Worm (Caenorhabditis elegans) whole organism, L4 larva: Measurements from ENCODE around the gene Y22D7AR.7.

Source experiments
- Y5F2A.4 ChIP-seq: fragments of 200-800 bp; sonication (Bioruptor generic); optimal IDR thresholded peaks from 2 replicates; lab custom pipeline; 2018; ENCODE audit warnings: mild to moderate bottlenecking, missing genetic modification characterization, missing compliant biosample characterization
- aly-2 ChIP-seq: sonication (generic microtip); optimal IDR thresholded peaks from 2 replicates; lab custom pipeline; 2018; ENCODE audit warnings: missing biosample characterization, missing genetic modification characterization
- daf-12 ChIP-seq: fragments of 150-350 bp; optimal IDR thresholded peaks from 2 replicates; lab custom pipeline; 2014; ENCODE audit warnings: missing biosample characterization, missing genetic modification reagents, missing genetic modification characterization
- daf-16 ChIP-seq, 3 experiments: sonication (generic microtip); optimal IDR thresholded peaks; 2 replicates each; lab custom pipeline; 2016 to 2017; ENCODE audit warnings: missing genetic modification characterization in 3 of 3, missing genetic modification reagents in 3 of 3, mild to moderate bottlenecking in 2 of 3, missing compliant biosample characterization in 2 of 3, missing biosample characterization in 1 of 3, moderate library complexity in 1 of 3
- fkh-10 ChIP-seq: fragments of 150-350 bp; optimal IDR thresholded peaks from 2 replicates; lab custom pipeline; 2014; ENCODE audit warnings: missing biosample characterization, missing genetic modification reagents, missing genetic modification characterization
- hlh-11 ChIP-seq: fragments of 200-800 bp; sonication (Bioruptor generic); optimal IDR thresholded peaks from 2 replicates; lab custom pipeline; 2018; ENCODE audit warnings: mild to moderate bottlenecking, missing genetic modification characterization, missing compliant biosample characterization
- lin-29 ChIP-seq: fragments of 200-800 bp; sonication (Bioruptor generic); IDR thresholded peaks from 2 replicates; pipeline ENCODE4 v1.3.6; 2022; ENCODE audit warnings: missing genetic modification reagents, missing genetic modification characterization, missing compliant biosample characterization
- nhr-41 ChIP-seq: fragments of 200-800 bp; sonication (Bioruptor generic); IDR thresholded peaks from 2 replicates; pipeline ENCODE4 v1.3.6; 2022; ENCODE audit warnings: missing genetic modification reagents, missing genetic modification characterization, missing compliant biosample characterization
- pha-4 ChIP-seq, 2 experiments: fragments of 150-350 bp in 1 of 2; fragments of 200-800 bp in 1 of 2; sonication (Bioruptor generic) in 1 of 2; IDR thresholded peaks in 1 of 2; optimal IDR thresholded peaks in 1 of 2; 2 replicates each; pipeline versions ENCODE4 v1.3.6 to Lab custom; 2014 to 2022; ENCODE audit warnings: missing genetic modification characterization in 2 of 2, missing genetic modification reagents in 2 of 2, missing biosample characterization in 1 of 2, missing compliant biosample characterization in 1 of 2
- set-16 ChIP-seq: fragments of 200-800 bp; sonication (Bioruptor generic); IDR thresholded peaks from 2 replicates; pipeline ENCODE4 v1.3.6; 2022; ENCODE audit warnings: missing genetic modification reagents, missing genetic modification characterization, missing compliant biosample characterization
- unc-62 ChIP-seq, 3 experiments: fragments of 150-350 bp in 1 of 3; sonication (generic microtip); optimal IDR thresholded peaks in 2 of 3; peaks in 1 of 3; 1 replicate in 1 of 3; 2 replicates in 2 of 3; lab custom pipeline; 2014 to 2017; ENCODE audit warnings: missing biosample characterization in 3 of 3, missing genetic modification characterization in 3 of 3, missing genetic modification reagents in 3 of 3, missing genotype in 1 of 3
- zfp-2 ChIP-seq: sonication (generic microtip); optimal IDR thresholded peaks from 2 replicates; lab custom pipeline; 2016; ENCODE audit warnings: mild to moderate bottlenecking, missing genetic modification characterization, missing compliant biosample characterization

DNA sequence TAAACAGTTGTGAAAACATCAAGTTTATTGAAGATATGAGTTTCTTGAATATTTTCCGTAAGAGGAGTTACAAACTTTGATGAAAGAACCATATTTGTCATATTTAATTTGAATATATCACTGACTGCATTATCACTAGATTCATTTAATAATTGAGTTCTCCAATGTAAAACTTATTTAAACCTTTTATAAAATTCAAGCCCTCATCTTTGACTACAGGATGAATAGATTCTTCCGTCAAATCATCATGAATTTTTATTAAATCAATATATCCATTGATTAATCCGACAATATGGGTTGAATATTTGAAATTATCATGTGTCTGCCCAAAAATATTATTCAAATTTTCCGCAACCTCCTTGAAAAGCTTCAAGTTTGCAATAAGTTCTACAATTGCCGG is at the start of gene Y22D7AR.7:
- TF ChIP-seq unc-62 (GFP tag; optimal IDR thresholded peaks at IDR 0.05 in 1 of 2; lab: Kevin White, UChicago) (no peak), unc-62 (tag; optimal IDR thresholded peaks at IDR 0.05; lab: Kevin White, UChicago) (no peak), nhr-41 (GFP tag; lab: Robert Waterston, UW) (no peak), fkh-10 (no peak), lin-29 (no peak), zfp-2 (tag; lab: Kevin White, UChicago) (no peak), aly-2 (tag; lab: Kevin White, UChicago) (no peak), pha-4 (GFP tag; IDR thresholded peaks at IDR 0.05; lab: Robert Waterston, UW) (no peak), pha-4 (tag; optimal IDR thresholded peaks at IDR 0.05; lab: Kevin White, UChicago) (no peak), daf-12 (tag; lab: Kevin White, UChicago) (no peak), hlh-11 (no peak), Y5F2A.4 (GFP tag; lab: Kevin White, UChicago) (no peak), daf-16 (GFP tag; optimal IDR thresholded peaks at IDR 0.05; lab: Kevin White, UChicago) (no peak), daf-16 (tag; optimal IDR thresholded peaks at IDR 0.05; lab: Kevin White, UChicago) (no peak), set-16 (no peak)
